Worm (Caenorhabditis elegans): ENCODE data around the gene C44C1.6.
A peak's percentile ranks its signal among the peaks of the same experiment; 100 is the strongest.

The C44C1.6 gene

ce11 chrX:970072-970471, at the start of gene C44C1.6:
Gene C44C1.6, minus strand, starts transcription at chrX:970270.
- TF ChIP-seq elt-3 (tag; optimal IDR thresholded peaks at IDR 0.05) (no peak), unc-120 (tag; optimal IDR thresholded peaks at IDR 0.05; ENCODE audit: poor library complexity, severe bottlenecking) (no peak), bed-3 (GFP tag; optimal IDR thresholded peaks at IDR 0.05) (no peak), ces-1 (GFP tag; optimal IDR thresholded peaks at IDR 0.05) (no peak), tbx-8 (GFP tag; optimal IDR thresholded peaks at IDR 0.05) (no peak), mep-1 (tag; optimal IDR thresholded peaks at IDR 0.05) (no peak)

DNA sequence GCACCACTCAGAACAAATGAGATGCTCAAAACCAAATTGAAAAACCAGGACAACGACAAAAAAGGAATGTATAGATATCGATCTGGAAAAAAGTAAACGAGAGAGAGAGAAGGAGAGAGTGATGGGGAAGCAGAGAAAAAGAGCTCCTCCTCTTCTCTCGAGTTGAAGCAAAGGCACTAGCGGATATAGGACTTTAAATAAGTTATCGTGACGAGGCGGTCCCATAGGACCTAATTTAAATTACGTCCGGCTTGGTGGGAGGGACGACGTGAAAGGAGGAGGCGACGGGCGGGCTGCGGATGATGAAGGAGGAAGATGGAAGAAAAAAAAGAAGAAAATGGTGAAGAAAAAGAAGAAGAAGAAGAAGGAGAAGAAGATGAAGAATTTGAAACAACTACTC, 48.5 kb upstream of the C44C1.6 start:
- TF ChIP-seq mls-2 (tag; optimal IDR thresholded peaks at IDR 0.05) (peak; percentile 40), unc-120 (tag; optimal IDR thresholded peaks at IDR 0.05; ENCODE audit: poor library complexity, severe bottlenecking) (no peak), M03D4.4 (tag; optimal IDR thresholded peaks at IDR 0.05) (peak; percentile 12), nhr-237 (tag; optimal IDR thresholded peaks at IDR 0.05) (peak; percentile 2), mep-1 (tag; optimal IDR thresholded peaks at IDR 0.05) (no peak), nhr-76 (tag; optimal IDR thresholded peaks at IDR 0.05) (no peak), unc-39 (tag; optimal IDR thresholded peaks at IDR 0.05) (no peak), cnd-1 (tag; optimal IDR thresholded peaks at IDR 0.05) (no peak), flh-1 (GFP tag; optimal IDR thresholded peaks at IDR 0.05) (no peak), bed-3 (GFP tag; optimal IDR thresholded peaks at IDR 0.05) (no peak), ces-1 (GFP tag; optimal IDR thresholded peaks at IDR 0.05) (peak; percentile 99)

DNA sequence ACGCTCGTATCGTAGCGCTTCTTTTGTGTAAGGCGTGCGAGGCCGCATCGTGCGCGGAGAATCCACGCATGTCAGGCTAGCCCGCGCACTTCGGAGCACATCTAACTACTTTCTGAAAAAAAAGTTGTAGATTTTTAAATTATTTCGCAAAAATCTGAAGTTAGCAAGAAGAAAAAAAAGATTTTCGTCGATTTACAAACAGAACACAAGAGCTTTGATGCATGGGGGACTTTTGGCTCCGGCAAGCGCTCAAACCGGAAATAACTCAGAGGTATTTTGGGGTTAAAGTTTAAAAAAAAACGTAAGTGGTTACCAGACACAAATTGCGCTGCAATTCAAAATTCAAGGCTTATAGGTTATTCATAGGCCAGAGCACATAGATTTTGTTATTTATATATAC, 47.4 kb upstream of the C44C1.6 start, which contains the start of the genes F55A4.13 and nlf-1:
F55A4.13 (minus strand) TSS at position 101 of the 400 bp plus-strand sequence.
nlf-1 (minus strand) TSS at position 112 of the 400 bp plus-strand sequence.
- TF ChIP-seq sptf-1 (tag; optimal IDR thresholded peaks at IDR 0.05) = no peak
- no peak for TF ChIP-seq ceh-83 (GFP tag; optimal IDR thresholded peaks at IDR 0.05)
- no peak for TF ChIP-seq elt-3 (tag; optimal IDR thresholded peaks at IDR 0.05)
- TF ChIP-seq mls-2 (tag; optimal IDR thresholded peaks at IDR 0.05) = no peak
- no peak for TF ChIP-seq nhr-28 (tag; optimal IDR thresholded peaks at IDR 0.05)
- TF ChIP-seq nhr-2 (tag; optimal IDR thresholded peaks at IDR 0.05) = no peak
- TF ChIP-seq tbx-8 (GFP tag; optimal IDR thresholded peaks at IDR 0.05) = no peak
- TF ChIP-seq ces-1 (GFP tag; optimal IDR thresholded peaks at IDR 0.05) = no peak
- TF ChIP-seq bed-3 (GFP tag; optimal IDR thresholded peaks at IDR 0.05) = no peak
- no peak for TF ChIP-seq lin-32 (GFP tag; optimal IDR thresholded peaks at IDR 0.05)
- no peak for TF ChIP-seq mep-1 (tag; optimal IDR thresholded peaks at IDR 0.05)
- no peak for TF ChIP-seq ceh-39 (tag; optimal IDR thresholded peaks at IDR 0.05)
- TF ChIP-seq zip-8 (tag; optimal IDR thresholded peaks at IDR 0.05) = no peak

DNA sequence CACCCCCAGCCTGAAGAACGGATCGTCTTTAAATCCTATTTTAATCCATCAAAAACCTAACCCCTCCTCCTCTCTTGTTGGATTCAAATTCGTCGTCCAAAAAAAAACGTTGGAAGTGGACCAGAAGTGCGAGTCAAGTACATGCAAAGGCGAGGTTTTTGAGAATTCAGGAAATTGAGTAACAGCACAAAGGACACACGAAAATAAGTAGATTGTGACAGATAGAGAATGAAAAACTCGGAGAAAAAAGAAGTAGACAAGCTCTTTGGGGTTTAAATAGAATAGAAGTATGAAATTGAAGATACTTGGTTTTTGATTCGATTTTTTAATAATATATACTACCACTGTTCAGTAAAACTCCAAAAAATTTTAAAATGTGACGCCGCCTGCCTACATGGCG, 44.6 kb upstream of the C44C1.6 start:
- peak; percentile 73 for TF ChIP-seq ces-1 (GFP tag; optimal IDR thresholded peaks at IDR 0.05)
- no peak for TF ChIP-seq lsy-2 (tag; optimal IDR thresholded peaks at IDR 0.05)

DNA sequence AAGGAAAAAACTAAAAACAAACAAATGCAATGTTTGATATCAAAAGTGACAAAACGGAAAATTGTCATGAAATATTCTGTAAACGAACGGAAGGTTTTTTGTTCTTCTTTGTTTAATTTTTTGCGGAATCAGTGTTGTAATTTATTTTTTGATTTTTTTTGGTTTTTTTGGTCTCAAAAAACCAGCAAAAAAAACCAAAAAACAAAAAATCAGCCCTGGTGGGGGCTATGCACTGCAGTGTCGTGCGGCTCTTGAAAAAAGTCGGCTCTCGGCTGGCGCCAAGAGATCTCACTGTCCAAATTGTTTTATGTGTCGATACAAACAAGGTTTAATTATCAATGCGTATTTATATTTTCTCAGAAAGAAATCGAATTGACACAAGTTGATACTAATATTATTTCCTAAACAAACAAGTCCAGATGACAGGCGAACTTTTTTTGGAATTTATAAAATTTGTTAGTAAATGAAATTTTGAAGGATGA, 42.4 kb upstream of the C44C1.6 start:
- TF ChIP-seq sptf-1 (tag; optimal IDR thresholded peaks at IDR 0.05) (no peak), mls-2 (tag; optimal IDR thresholded peaks at IDR 0.05) (no peak), snpc-4 (tag; optimal IDR thresholded peaks at IDR 0.05) (no peak), lin-13 (tag; optimal IDR thresholded peaks at IDR 0.05) (no peak)

ce11 chrX:1010627-1011452, 40.8 kb upstream of the C44C1.6 start:
- TF ChIP-seq unc-120 (tag; optimal IDR thresholded peaks at IDR 0.05; ENCODE audit: poor library complexity, severe bottlenecking) (peak; percentile 15), elt-1 (tag; optimal IDR thresholded peaks at IDR 0.05; ENCODE audit: borderline replicate concordance, insufficient read depth) (no peak), cnd-1 (tag; optimal IDR thresholded peaks at IDR 0.05) (no peak), unc-62 (GFP tag; optimal IDR thresholded peaks at IDR 0.05) (no peak), blmp-1 (tag; optimal IDR thresholded peaks at IDR 0.05) (no peak), ham-2 (GFP tag; optimal IDR thresholded peaks at IDR 0.05) (peak; percentile 32), ztf-11 (tag; optimal IDR thresholded peaks at IDR 0.05) (no peak)

Data from whole organism, mixed stage, embryonic.